Worm (Caenorhabditis elegans) whole organism, L1 larva: Measurements from ENCODE around the gene flp-15.

ENCODE experiments used
- aly-2 ChIP-seq: fragments of 150-350 bp; optimal IDR thresholded peaks from 2 replicates; lab custom pipeline; 2014; ENCODE audit warnings: missing biosample characterization, missing genetic modification characterization
- nhr-12 ChIP-seq: sonication (generic microtip); optimal IDR thresholded peaks from 2 replicates; lab custom pipeline; 2017; ENCODE audit warnings: missing biosample characterization, missing genetic modification characterization
- pag-3 ChIP-seq: sonication (generic microtip); optimal IDR thresholded peaks from 2 replicates; lab custom pipeline; 2017; ENCODE audit warnings: missing genetic modification characterization, mild to moderate bottlenecking, missing compliant biosample characterization, antibody characterized with exemption, borderline replicate concordance; ENCODE audit not compliant: insufficient read depth

ce11 chrIII:13684236-13684635 is 16.6 kb upstream of the flp-15 start:
- TF ChIP-seq aly-2 (tag; lab: Kevin White, UChicago) (no peak), pag-3 (tag; lab: Kevin White, UChicago) (no peak), nhr-12 (tag; lab: Kevin White, UChicago) (no peak)
